Fruit fly (Drosophila melanogaster): ENCODE measurements around the gene ND-13B.

The ND-13B gene

dm6 chr3L:10665433-10666150 lies 28.3 kb downstream of the ND-13B start (continued):
- TF ChIP-seq Dip3 (GFP tag; optimal IDR thresholded peaks at IDR 0.05) = peak; percentile 74
- peak; percentile 90 for TF ChIP-seq trh (GFP tag; optimal IDR thresholded peaks at IDR 0.05)
- peak; percentile 96 for TF ChIP-seq CG6765 (GFP tag; optimal IDR thresholded peaks at IDR 0.05)
- TF ChIP-seq vvl (GFP tag; IDR thresholded peaks at IDR 0.05) = peak; percentile 96
- peak; percentile 77; the same call in 2 of the 3 replicates for TF ChIP-seq CG6175 (GFP tag; IDR thresholded peaks at IDR 0.05)
- TF ChIP-seq CG4282 (GFP tag; optimal IDR thresholded peaks at IDR 0.05) = peak; percentile 19
- peak in 1 of 2 experiments; percentile 99 for TF ChIP-seq Eip74EF (GFP tag; optimal IDR thresholded peaks at IDR 0.05)
- peak; percentile 95 for TF ChIP-seq Fer3 (tag; optimal IDR thresholded peaks at IDR 0.05)
- peak; percentile 76 for TF ChIP-seq slp2 (GFP tag; optimal IDR thresholded peaks at IDR 0.05)
- peak; percentile 80 for TF ChIP-seq CG31365 (tag; optimal IDR thresholded peaks at IDR 0.05)
- TF ChIP-seq oc (tag; optimal IDR thresholded peaks at IDR 0.05) = peak; percentile 96
- TF ChIP-seq shn (GFP tag; optimal IDR thresholded peaks at IDR 0.05) = peak; percentile 53
- peak; percentile 98 for TF ChIP-seq CG15011 (GFP tag; optimal IDR thresholded peaks at IDR 0.05)
- TF ChIP-seq CG2202 (tag; optimal IDR thresholded peaks at IDR 0.05) = peak; percentile 96
- TF ChIP-seq CG7357 (GFP tag; IDR thresholded peaks at IDR 0.05) = peak; percentile 88
- peak; percentile 97 for TF ChIP-seq Spps (tag; optimal IDR thresholded peaks at IDR 0.05)
- peak; percentile 99 for TF ChIP-seq Sox100B (GFP tag; optimal IDR thresholded peaks at IDR 0.05)
- peak; percentile 98 for TF ChIP-seq CG13775 (GFP tag; optimal IDR thresholded peaks at IDR 0.05)
- peak; percentile 94 for TF ChIP-seq CG8290 (GFP tag; optimal IDR thresholded peaks at IDR 0.05)
- peak; percentile 85 to 96 for TF ChIP-seq CG8290 (tag; optimal IDR thresholded peaks at IDR 0.05)
- TF ChIP-seq ash1 (GFP tag; optimal IDR thresholded peaks at IDR 0.05) = peak; percentile 66
- peak; percentile 65 for TF ChIP-seq stwl (tag; optimal IDR thresholded peaks at IDR 0.05)
- TF ChIP-seq grn (GFP tag; optimal IDR thresholded peaks at IDR 0.05) = peak; percentile 63
- TF ChIP-seq Atf-2 (GFP tag; optimal IDR thresholded peaks at IDR 0.05) = peak; percentile 75
- TF ChIP-seq CG42726 (GFP tag; IDR thresholded peaks at IDR 0.05; ENCODE audit: partially characterized antibody) = no peak
- TF ChIP-seq CG14441 (GFP tag; IDR thresholded peaks at IDR 0.05) = peak; percentile 85
- peak; percentile 75 for TF ChIP-seq E2f2 (GFP tag; IDR thresholded peaks at IDR 0.05)
- TF ChIP-seq CG34224 (GFP tag; IDR thresholded peaks at IDR 0.05; ENCODE audit: partially characterized antibody) = no peak
- TF ChIP-seq CG33213 (GFP tag; optimal IDR thresholded peaks at IDR 0.05) = peak; percentile 61
- TF ChIP-seq pnt (GFP tag; optimal IDR thresholded peaks at IDR 0.05) = peak; percentile 87
- TF ChIP-seq CG8359 (GFP tag; optimal IDR thresholded peaks at IDR 0.05; ENCODE audit: borderline replicate concordance) = peak; percentile 91
- TF ChIP-seq Neu2 (GFP tag; optimal IDR thresholded peaks at IDR 0.05; ENCODE audit: borderline replicate concordance) = peak; percentile 71
- peak; percentile 94 for TF ChIP-seq esg (GFP tag; conservative IDR thresholded peaks at IDR 0.05)
- TF ChIP-seq Nf-YC (tag; optimal IDR thresholded peaks at IDR 0.05) = peak; percentile 93
- TF ChIP-seq wor (GFP tag; IDR thresholded peaks at IDR 0.05) = peak; percentile 91
- TF ChIP-seq sug (tag; optimal IDR thresholded peaks at IDR 0.05) = peak; percentile 95
- peak; percentile 98 for TF ChIP-seq CG11696 (GFP tag; IDR thresholded peaks at IDR 0.05)
- TF ChIP-seq CG1024 (GFP tag; IDR thresholded peaks at IDR 0.05) = peak; percentile 65
- TF ChIP-seq fd64A (GFP tag; optimal IDR thresholded peaks at IDR 0.05) = peak; percentile 84
- peak; percentile 98 for TF ChIP-seq gsb-n (tag; optimal IDR thresholded peaks at IDR 0.05)
- TF ChIP-seq schlank (tag; optimal IDR thresholded peaks at IDR 0.05) = peak; percentile 84
- peak; percentile 97 for TF ChIP-seq Drgx (GFP tag; IDR thresholded peaks at IDR 0.05)
- peak; percentile 69 for TF ChIP-seq fu2 (GFP tag; optimal IDR thresholded peaks at IDR 0.05)
- TF ChIP-seq CG17612 (GFP tag; IDR thresholded peaks at IDR 0.05) = peak; percentile 53; the same call in 1 of the 2 replicates
- TF ChIP-seq fd96Cb (tag; optimal IDR thresholded peaks at IDR 0.05) = peak; percentile 97
- peak; percentile 87 for TF ChIP-seq CG15514 (GFP tag; optimal IDR thresholded peaks at IDR 0.05)
- TF ChIP-seq CG33557 (GFP tag; optimal IDR thresholded peaks at IDR 0.05) = peak; percentile 99
- TF ChIP-seq Elba2 (GFP tag; optimal IDR thresholded peaks at IDR 0.05) = peak; percentile 66
- TF ChIP-seq Abd-B (GFP tag; optimal IDR thresholded peaks at IDR 0.05) = peak; percentile 98
